Worm (Caenorhabditis elegans) whole organism, L2 larva: ENCODE results near the gene srz-60.

Source experiments
- ceh-16 ChIP-seq: fragments of 150-350 bp; optimal IDR thresholded peaks from 2 replicates; lab custom pipeline; 2014; ENCODE audit warnings: missing biosample characterization, missing genetic modification characterization
- fos-1 ChIP-seq: fragments of 150-350 bp; optimal IDR thresholded peaks from 2 replicates; lab custom pipeline; 2014; ENCODE audit warnings: missing biosample characterization, missing genetic modification characterization
- gmeb-1 ChIP-seq: fragments of 150-350 bp; optimal IDR thresholded peaks from 2 replicates; lab custom pipeline; 2014; ENCODE audit warnings: missing biosample characterization, missing genetic modification characterization
- lin-13 ChIP-seq: fragments of 150-350 bp; optimal IDR thresholded peaks from 2 replicates; lab custom pipeline; 2014; ENCODE audit warnings: missing biosample characterization, missing genetic modification reagents, missing genetic modification characterization
- lin-39 ChIP-seq: fragments of 150-350 bp; optimal IDR thresholded peaks from 2 replicates; lab custom pipeline; 2014; ENCODE audit warnings: missing biosample characterization, missing genetic modification reagents, missing genetic modification characterization
- mdl-1 ChIP-seq, 2 experiments: fragments of 150-350 bp in 1 of 2; sonication (generic microtip) in 1 of 2; optimal IDR thresholded peaks; 2 replicates each; lab custom pipeline; 2017; ENCODE audit warnings: missing biosample characterization in 2 of 2, missing genetic modification characterization in 2 of 2
- nhr-11 ChIP-seq: fragments of 150-350 bp; optimal IDR thresholded peaks from 2 replicates; lab custom pipeline; 2014; ENCODE audit warnings: missing biosample characterization, missing genetic modification characterization
- nhr-25 ChIP-seq: fragments of 150-350 bp; sonication (generic microtip); optimal IDR thresholded peaks from 3 replicates; lab custom pipeline; 2014; ENCODE audit warnings: missing biosample characterization, missing genetic modification characterization
- skn-1 ChIP-seq: sonication (generic microtip); optimal IDR thresholded peaks from 2 replicates; lab custom pipeline; 2017; ENCODE audit warnings: missing biosample characterization, missing genetic modification characterization
- snpc-4 ChIP-seq: fragments of 150-350 bp; optimal IDR thresholded peaks from 2 replicates; lab custom pipeline; 2014; ENCODE audit warnings: missing biosample characterization, missing genetic modification characterization

- TF ChIP-seq gmeb-1 (tag; lab: Kevin White, UChicago) (no peak), fos-1 (tag; lab: Kevin White, UChicago) (no peak), snpc-4 (no peak), nhr-11 (tag; lab: Kevin White, UChicago) (no peak), mdl-1 (tag; optimal IDR thresholded peaks at IDR 0.05; lab: Kevin White, UChicago) (no peak), nhr-25 (no peak), lin-39 (tag; lab: Kevin White, UChicago) (no peak), skn-1 (no peak), ceh-16 (tag; lab: Kevin White, UChicago) (no peak), lin-13 (GFP tag; lab: Kevin White, UChicago) (no peak)
Measured at ce11 chrIV:3463254-3463653, 34.6 kb downstream of the srz-60 start, which contains the start of gene F58E2.4.
